Worm (Caenorhabditis elegans) whole organism, late embryonic: ENCODE data around the gene chil-11.

ENCODE experiments used
- F13H6.1 ChIP-seq: sonication (generic microtip); optimal IDR thresholded peaks from 2 replicates; lab custom pipeline; 2016; ENCODE audit warnings: missing genetic modification characterization, missing compliant biosample characterization
- ama-1 ChIP-seq: fragments of 150-350 bp; optimal IDR thresholded peaks from 2 replicates; lab custom pipeline; 2014
- ceh-22 ChIP-seq: sonication (generic microtip); optimal IDR thresholded peaks from 2 replicates; lab custom pipeline; 2017; ENCODE audit warnings: missing biosample characterization, missing genetic modification characterization
- ceh-30 ChIP-seq: fragments of 150-350 bp; optimal IDR thresholded peaks from 2 replicates; lab custom pipeline; 2014; ENCODE audit warnings: missing biosample characterization, missing genetic modification characterization
- elt-2 ChIP-seq: sonication (generic microtip); optimal IDR thresholded peaks from 2 replicates; lab custom pipeline; 2016; ENCODE audit warnings: missing genetic modification reagents, missing genetic modification characterization, missing compliant biosample characterization
- elt-4 ChIP-seq: sonication (generic microtip); optimal IDR thresholded peaks from 2 replicates; lab custom pipeline; 2016; ENCODE audit warnings: missing genetic modification characterization, missing compliant biosample characterization
- fax-1 ChIP-seq: sonication (generic microtip); optimal IDR thresholded peaks from 2 replicates; lab custom pipeline; 2016; ENCODE audit warnings: missing genotype, missing genetic modification characterization, missing compliant biosample characterization
- fkh-10 ChIP-seq: fragments of 150-350 bp; optimal IDR thresholded peaks from 2 replicates; lab custom pipeline; 2014; ENCODE audit warnings: missing biosample characterization, missing genetic modification reagents, missing genetic modification characterization
- gmeb-2 ChIP-seq: sonication (generic microtip); optimal IDR thresholded peaks from 2 replicates; lab custom pipeline; 2016; ENCODE audit warnings: missing genetic modification characterization, inconsistent platforms, missing compliant biosample characterization
- hlh-15 ChIP-seq: sonication (generic microtip); optimal IDR thresholded peaks from 2 replicates; lab custom pipeline; 2016; ENCODE audit warnings: missing genetic modification characterization, missing compliant biosample characterization
- hlh-30 ChIP-seq: sonication (generic microtip); optimal IDR thresholded peaks from 2 replicates; lab custom pipeline; 2017; ENCODE audit warnings: antibody characterized with exemption, missing genetic modification characterization, missing compliant biosample characterization; ENCODE audit not compliant: insufficient read depth
- pax-1 ChIP-seq: fragments of 150-350 bp; optimal IDR thresholded peaks from 2 replicates; lab custom pipeline; 2014; ENCODE audit warnings: missing biosample characterization, missing genetic modification characterization
- pha-4 ChIP-seq: fragments of 150-350 bp; optimal IDR thresholded peaks from 2 replicates; lab custom pipeline; 2018; ENCODE audit warnings: missing biosample characterization, missing genetic modification reagents, missing genetic modification characterization

DNA sequence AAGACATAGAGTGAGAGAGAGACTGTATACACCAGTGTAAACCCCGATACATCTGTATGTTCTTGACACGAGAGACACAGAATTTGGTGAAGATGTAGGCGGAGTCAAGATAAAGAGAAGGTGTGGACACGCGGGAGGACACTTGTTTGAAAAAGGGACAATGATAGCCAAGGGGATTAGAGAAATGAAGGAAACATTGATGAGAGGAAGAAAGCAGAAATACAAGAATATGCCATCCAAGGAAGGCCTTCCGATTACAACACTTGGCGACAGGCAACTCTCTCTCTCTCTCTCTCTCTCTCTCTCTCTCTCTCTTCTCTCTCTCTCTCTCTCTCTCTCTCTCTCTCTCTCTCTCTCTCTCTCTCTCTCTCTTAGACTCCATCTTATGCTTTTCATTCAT is 34.5 kb upstream of the chil-11 start:
- no peak for TF ChIP-seq hlh-15 (tag; lab: Kevin White, UChicago)
- no peak for TF ChIP-seq fkh-10
- no peak for TF ChIP-seq ama-1 (lab: Kevin White, UChicago)
- TF ChIP-seq pha-4 (tag; lab: Kevin White, UChicago): no peak
- TF ChIP-seq elt-2 (tag; lab: Kevin White, UChicago): no peak
- TF ChIP-seq pax-1 (tag; lab: Kevin White, UChicago): no peak
- TF ChIP-seq ceh-22 (tag; lab: Kevin White, UChicago): no peak
- no peak for TF ChIP-seq ceh-30 (tag; lab: Kevin White, UChicago)
- TF ChIP-seq elt-4 (tag; lab: Kevin White, UChicago): no peak
- no peak for TF ChIP-seq F13H6.1 (tag; lab: Kevin White, UChicago)
- TF ChIP-seq fax-1 (tag; lab: Kevin White, UChicago): no peak
- TF ChIP-seq hlh-30 (tag; lab: Kevin White, UChicago): no peak
- TF ChIP-seq gmeb-2 (tag; lab: Kevin White, UChicago): no peak
